Worm (Caenorhabditis elegans) whole organism, L4 larva: Measurements from ENCODE around the gene W02D7.12.

ENCODE experiments used
- F10B5.3 ChIP-seq: sonication (generic microtip); optimal IDR thresholded peaks from 2 replicates; lab custom pipeline; 2016; ENCODE audit warnings: mild to moderate bottlenecking, missing genetic modification characterization, missing compliant biosample characterization
- F44E2.7 ChIP-seq: fragments of 200-800 bp; sonication (Bioruptor generic); IDR thresholded peaks from 2 replicates; pipeline ENCODE4 v2.1.2; 2022; ENCODE audit warnings: missing genetic modification characterization, missing compliant biosample characterization
- T26A8.4 ChIP-seq: fragments of 200-800 bp; sonication (Bioruptor generic); IDR thresholded peaks from 2 replicates; pipeline ENCODE4 v1.3.6; 2022; ENCODE audit warnings: missing genetic modification characterization, missing compliant biosample characterization
- Y75B8A.6 ChIP-seq: fragments of 200-800 bp; sonication (Bioruptor generic); IDR thresholded peaks from 2 replicates; pipeline ENCODE4 v1.3.6; 2022; ENCODE audit warnings: missing genetic modification reagents, missing genetic modification characterization, missing compliant biosample characterization
- ZK546.5 ChIP-seq, 2 experiments: sonication (generic microtip); optimal IDR thresholded peaks; 2 replicates each; lab custom pipeline; 2017; ENCODE audit warnings: missing biosample characterization in 2 of 2, missing genetic modification characterization in 2 of 2
- aha-1 ChIP-seq: fragments of 150-350 bp; peaks from one replicate; lab custom pipeline; 2014; ENCODE audit warnings: missing biosample characterization, missing genetic modification characterization
- ama-1 ChIP-seq: fragments of 150-350 bp; optimal IDR thresholded peaks from 2 replicates; lab custom pipeline; 2014; ENCODE audit warnings: inconsistent platforms, mixed read lengths
- ces-1 ChIP-seq: fragments of 150-350 bp; sonication (generic microtip); optimal IDR thresholded peaks from 4 replicates; lab custom pipeline; 2014; ENCODE audit warnings: missing biosample characterization, missing genetic modification reagents, missing genetic modification characterization
- cey-2 ChIP-seq: sonication (generic microtip); optimal IDR thresholded peaks from 3 replicates; lab custom pipeline; 2017; ENCODE audit warnings: missing genetic modification characterization, mild to moderate bottlenecking, missing compliant biosample characterization, antibody characterized with exemption, borderline replicate concordance; ENCODE audit not compliant: insufficient read depth
- ctbp-1 ChIP-seq: fragments of 200-800 bp; sonication (Bioruptor generic); IDR thresholded peaks from 2 replicates; pipeline ENCODE4 v1.3.6; 2022; ENCODE audit warnings: missing genetic modification reagents, missing genetic modification characterization, missing compliant biosample characterization
- daf-12 ChIP-seq: fragments of 150-350 bp; optimal IDR thresholded peaks from 2 replicates; lab custom pipeline; 2014; ENCODE audit warnings: missing biosample characterization, missing genetic modification reagents, missing genetic modification characterization
- daf-8 ChIP-seq: fragments of 200-800 bp; sonication (Bioruptor generic); IDR thresholded peaks from 2 replicates; pipeline ENCODE4 v1.3.6; 2022; ENCODE audit warnings: missing genetic modification characterization, missing compliant biosample characterization
- dmd-8 ChIP-seq: fragments of 200-800 bp; sonication (Bioruptor generic); IDR thresholded peaks from 2 replicates; pipeline ENCODE4 v1.3.6; 2022; ENCODE audit warnings: missing genetic modification characterization, missing compliant biosample characterization
- dmd-9 ChIP-seq: fragments of 200-800 bp; sonication (Bioruptor generic); IDR thresholded peaks from 2 replicates; pipeline ENCODE4 v1.3.6; 2022; ENCODE audit warnings: missing genetic modification reagents, missing genetic modification characterization, missing compliant biosample characterization
- dpl-1 ChIP-seq: fragments of 150-350 bp; optimal IDR thresholded peaks from 2 replicates; lab custom pipeline; 2014; ENCODE audit warnings: missing biosample characterization, missing genetic modification reagents, missing genetic modification characterization
- hlh-11 ChIP-seq: fragments of 200-800 bp; sonication (Bioruptor generic); optimal IDR thresholded peaks from 2 replicates; lab custom pipeline; 2018; ENCODE audit warnings: mild to moderate bottlenecking, missing genetic modification characterization, missing compliant biosample characterization
- lin-13 ChIP-seq: fragments of 150-350 bp; optimal IDR thresholded peaks from 2 replicates; lab custom pipeline; 2014; ENCODE audit warnings: missing biosample characterization, missing genetic modification reagents, missing genetic modification characterization
- lin-29 ChIP-seq: fragments of 200-800 bp; sonication (Bioruptor generic); IDR thresholded peaks from 2 replicates; pipeline ENCODE4 v1.3.6; 2022; ENCODE audit warnings: missing genetic modification reagents, missing genetic modification characterization, missing compliant biosample characterization
- madf-5 ChIP-seq, 2 experiments: fragments of 200-800 bp; sonication (Bioruptor generic); IDR thresholded peaks; 2 replicates each; pipeline ENCODE4 v1.3.6; 2022; ENCODE audit warnings: missing compliant biosample characterization in 2 of 2, missing genetic modification characterization in 2 of 2
- madf-9 ChIP-seq: fragments of 200-800 bp; sonication (Bioruptor generic); conservative IDR thresholded peaks from 2 replicates; pipeline ENCODE4 v1.3.6; 2022; ENCODE audit warnings: missing genetic modification reagents, missing genetic modification characterization, missing compliant biosample characterization
- mep-1 ChIP-seq: fragments of 150-350 bp; sonication (generic microtip); optimal IDR thresholded peaks from 3 replicates; lab custom pipeline; 2014; ENCODE audit warnings: missing biosample characterization, missing genetic modification characterization
- nhr-10 ChIP-seq: fragments of 150-350 bp; optimal IDR thresholded peaks from 2 replicates; lab custom pipeline; 2014; ENCODE audit warnings: missing biosample characterization, missing genetic modification characterization
- nhr-102 ChIP-seq: sonication (generic microtip); optimal IDR thresholded peaks from 2 replicates; lab custom pipeline; 2016; ENCODE audit warnings: mild to moderate bottlenecking, missing genetic modification characterization, moderate library complexity, missing compliant biosample characterization
- nhr-237 ChIP-seq: sonication (generic microtip); optimal IDR thresholded peaks from 2 replicates; lab custom pipeline; 2017; ENCODE audit warnings: missing biosample characterization, missing genetic modification characterization
- nhr-25 ChIP-seq: sonication (generic microtip); optimal IDR thresholded peaks from 2 replicates; lab custom pipeline; 2017; ENCODE audit warnings: missing genetic modification characterization, mild to moderate bottlenecking, missing compliant biosample characterization, antibody characterized with exemption, moderate library complexity, borderline replicate concordance; ENCODE audit not compliant: insufficient read depth
- nhr-28 ChIP-seq: fragments of 150-350 bp; optimal IDR thresholded peaks from 2 replicates; lab custom pipeline; 2014; ENCODE audit warnings: missing biosample characterization, missing genetic modification characterization
- nhr-48 ChIP-seq: sonication (generic microtip); optimal IDR thresholded peaks from 2 replicates; lab custom pipeline; 2016; ENCODE audit warnings: mild to moderate bottlenecking, missing genetic modification characterization, missing compliant biosample characterization
- nhr-76 ChIP-seq: fragments of 150-350 bp; optimal IDR thresholded peaks from 2 replicates; lab custom pipeline; 2014; ENCODE audit warnings: missing biosample characterization, missing genetic modification characterization
- php-3 ChIP-seq: fragments of 200-800 bp; sonication (Bioruptor generic); IDR thresholded peaks from 2 replicates; pipeline ENCODE4 v1.3.6; 2022; ENCODE audit warnings: missing genetic modification reagents, missing genetic modification characterization, missing compliant biosample characterization
- skn-1 ChIP-seq: fragments of 150-350 bp; optimal IDR thresholded peaks from 2 replicates; lab custom pipeline; 2014; ENCODE audit warnings: missing biosample characterization, missing genetic modification characterization
- snpc-1.2 ChIP-seq: fragments of 200-800 bp; sonication (Bioruptor generic); IDR thresholded peaks from 2 replicates; pipeline ENCODE4 v1.3.6; 2022; ENCODE audit warnings: missing genetic modification reagents, missing genetic modification characterization, missing compliant biosample characterization
- tag-97 ChIP-seq: fragments of 200-800 bp; sonication (Bioruptor generic); IDR thresholded peaks from 2 replicates; pipeline ENCODE4 v1.3.6; 2022; ENCODE audit warnings: missing genetic modification characterization, missing compliant biosample characterization
- unc-62 ChIP-seq, 3 experiments: fragments of 150-350 bp in 1 of 3; sonication (generic microtip); optimal IDR thresholded peaks in 2 of 3; peaks in 1 of 3; 1 replicate in 1 of 3; 2 replicates in 2 of 3; lab custom pipeline; 2014 to 2017; ENCODE audit warnings: missing biosample characterization in 3 of 3, missing genetic modification characterization in 3 of 3, missing genetic modification reagents in 3 of 3, missing genotype in 1 of 3
- zfp-3 ChIP-seq: fragments of 200-800 bp; sonication (Bioruptor generic); conservative IDR thresholded peaks from 2 replicates; pipeline ENCODE4 v1.3.6; 2022; ENCODE audit warnings: missing genetic modification reagents, missing genetic modification characterization, missing compliant biosample characterization
- zip-11 ChIP-seq: fragments of 200-800 bp; sonication (Bioruptor generic); IDR thresholded peaks from 2 replicates; pipeline ENCODE4 v1.3.6; 2022; ENCODE audit warnings: missing genetic modification characterization, missing compliant biosample characterization
- ztf-7 ChIP-seq: fragments of 150-350 bp; optimal IDR thresholded peaks from 2 replicates; lab custom pipeline; 2014; ENCODE audit warnings: missing biosample characterization, missing genetic modification characterization

W02D7.12 gene

DNA sequence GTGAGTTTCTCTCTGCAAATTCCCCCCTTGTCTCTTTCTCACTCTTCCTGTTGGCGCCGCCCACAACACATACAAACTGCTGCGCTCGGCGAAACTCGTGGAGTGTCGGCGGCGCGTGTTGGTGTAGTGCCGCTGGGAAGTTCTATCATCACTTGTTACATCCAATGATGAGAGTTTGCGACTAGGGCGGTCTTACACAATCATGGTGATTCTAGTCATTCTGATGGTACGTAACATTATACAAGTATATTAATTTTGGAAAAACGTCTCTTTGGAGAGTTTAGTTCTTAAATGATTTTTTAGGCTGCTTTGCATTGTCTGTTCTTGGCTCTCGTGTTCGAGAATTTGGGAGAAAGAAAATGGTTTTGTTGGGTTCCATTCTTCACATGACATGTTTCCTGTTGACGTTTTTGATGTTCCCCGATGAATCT, 37.7 kb downstream of the W02D7.12 start (continued):
- TF ChIP-seq daf-12 (tag; lab: Kevin White, UChicago), result no peak
- peak; percentile 78 for TF ChIP-seq lin-13 (GFP tag; lab: Kevin White, UChicago)
- TF ChIP-seq nhr-102 (tag; lab: Kevin White, UChicago), result peak; percentile 91
- peak; percentile 98 for TF ChIP-seq ama-1
- peak; percentile 91 for TF ChIP-seq mep-1 (tag; lab: Kevin White, UChicago)
- TF ChIP-seq nhr-25, result peak; percentile 82
- no peak for TF ChIP-seq daf-8 (GFP tag; lab: Robert Waterston, UW)
- no peak for TF ChIP-seq zfp-3 (GFP tag; lab: Robert Waterston, UW)
- TF ChIP-seq tag-97 (GFP tag; lab: Robert Waterston, UW), result no peak
- TF ChIP-seq nhr-48 (tag; lab: Kevin White, UChicago), result peak; percentile 89
- TF ChIP-seq ztf-7, result peak; percentile 65
- no peak for TF ChIP-seq lin-29
- no peak for TF ChIP-seq Y75B8A.6 (GFP tag; lab: Robert Waterston, UW)
- no peak for TF ChIP-seq unc-62 (GFP tag; optimal IDR thresholded peaks at IDR 0.05 in 1 of 2; lab: Kevin White, UChicago)
- no peak for TF ChIP-seq unc-62 (tag; optimal IDR thresholded peaks at IDR 0.05; lab: Kevin White, UChicago)
- peak; percentile 92 for TF ChIP-seq T26A8.4 (GFP tag; lab: Robert Waterston, UW)
- no peak for TF ChIP-seq php-3
- TF ChIP-seq aha-1, result peak; percentile 76
- TF ChIP-seq F44E2.7 (GFP tag; lab: Robert Waterston, UW), result no peak
- TF ChIP-seq nhr-10 (tag; lab: Kevin White, UChicago), result peak; percentile 19
- TF ChIP-seq F10B5.3 (tag; lab: Kevin White, UChicago), result peak; percentile 89
- no peak for TF ChIP-seq skn-1 (tag; lab: Kevin White, UChicago)
- TF ChIP-seq dmd-8 (GFP tag; lab: Robert Waterston, UW), result peak; percentile 62
- peak; percentile 88 for TF ChIP-seq hlh-11 (tag; lab: Kevin White, UChicago)
- TF ChIP-seq zip-11, result no peak

DNA sequence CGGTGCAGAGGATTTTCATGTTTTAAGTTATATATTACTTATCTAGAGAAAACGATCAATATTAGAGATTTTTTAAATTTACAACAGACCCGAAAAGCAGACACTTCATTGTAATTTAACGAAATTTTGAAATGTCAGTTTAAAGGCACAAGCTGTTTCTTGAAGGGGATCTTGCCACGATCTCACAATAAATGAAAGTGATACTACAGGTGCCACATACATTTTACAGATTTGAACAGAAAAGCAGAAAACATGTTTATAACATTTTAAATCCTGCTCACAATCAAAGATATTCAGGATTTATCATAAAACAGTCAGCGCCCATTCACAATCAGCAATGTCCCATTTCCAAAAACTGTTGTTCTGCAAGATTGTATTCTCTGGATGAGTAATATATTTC, 38.6 kb downstream of the W02D7.12 start:
- TF ChIP-seq nhr-10 (tag; lab: Kevin White, UChicago), result no peak
- TF ChIP-seq zip-11, result no peak
- peak; percentile 94 for TF ChIP-seq aha-1
- TF ChIP-seq madf-9 (GFP tag; lab: Robert Waterston, UW), result no peak

DNA sequence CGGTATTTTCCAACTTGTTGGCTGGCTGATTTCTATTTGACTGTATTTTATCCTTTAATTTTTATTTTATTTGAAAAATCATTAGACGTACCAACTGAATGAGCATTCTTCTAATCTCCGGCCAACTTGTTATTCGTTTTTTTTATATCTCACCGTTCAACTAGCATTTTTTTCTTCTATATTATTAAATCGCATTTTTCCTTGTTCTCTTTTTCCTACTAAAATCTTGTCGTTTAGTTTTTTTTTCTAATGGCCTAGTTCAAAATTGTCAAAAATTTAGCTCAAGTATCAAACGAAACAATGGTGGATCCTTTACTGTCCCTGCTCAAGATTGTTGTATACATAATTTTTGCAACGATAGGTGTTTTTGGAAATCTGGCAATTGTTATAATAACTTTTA, 40.1 kb downstream of the W02D7.12 start, which contains the start of gene srsx-22:
Gene srsx-22, plus strand, starts transcription at position 301 of the 400 bp plus-strand sequence.
- no peak for TF ChIP-seq dmd-9 (GFP tag; lab: Robert Waterston, UW)
- TF ChIP-seq madf-5 (GFP tag; IDR thresholded peaks at IDR 0.05; lab: Robert Waterston, UW), result no peak
- no peak for TF ChIP-seq snpc-1.2 (GFP tag; lab: Robert Waterston, UW)
- no peak for TF ChIP-seq tag-97 (GFP tag; lab: Robert Waterston, UW)
- no peak for TF ChIP-seq Y75B8A.6 (GFP tag; lab: Robert Waterston, UW)
- no peak for TF ChIP-seq dpl-1 (GFP tag; lab: Kevin White, UChicago)
- no peak for TF ChIP-seq lin-13 (GFP tag; lab: Kevin White, UChicago)
- TF ChIP-seq ces-1 (GFP tag; lab: Kevin White, UChicago), result no peak
- no peak for TF ChIP-seq F44E2.7 (GFP tag; lab: Robert Waterston, UW)
- no peak for TF ChIP-seq F10B5.3 (tag; lab: Kevin White, UChicago)
- TF ChIP-seq ZK546.5 (tag; optimal IDR thresholded peaks at IDR 0.05; lab: Kevin White, UChicago), result no peak
- no peak for TF ChIP-seq ctbp-1
- no peak for TF ChIP-seq cey-2 (tag; lab: Kevin White, UChicago)
- no peak for TF ChIP-seq nhr-237
- TF ChIP-seq nhr-76 (tag; lab: Kevin White, UChicago), result no peak
- TF ChIP-seq php-3, result no peak
- no peak for TF ChIP-seq nhr-28 (tag; lab: Kevin White, UChicago)
